Worm (Caenorhabditis elegans) whole organism, young adult: Measurements from ENCODE around the gene snb-7.

Experiments used
- B0336.3 ChIP-seq: fragments of 200-800 bp; sonication (Bioruptor generic); IDR thresholded peaks from 2 replicates; pipeline ENCODE4 v1.3.6; 2022; ENCODE audit warnings: missing genetic modification characterization, missing compliant biosample characterization
- F37B4.10 ChIP-seq: fragments of 200-800 bp; sonication (Bioruptor generic); IDR thresholded peaks from 2 replicates; pipeline ENCODE4 v1.3.6; 2022; ENCODE audit warnings: missing genetic modification characterization, missing compliant biosample characterization
- Y95B8A.8 ChIP-seq: fragments of 200-800 bp; sonication (Bioruptor generic); IDR thresholded peaks from 2 replicates; pipeline ENCODE4 v1.3.6; 2022; ENCODE audit warnings: missing genetic modification reagents, missing genetic modification characterization, missing compliant biosample characterization
- ama-1 ChIP-seq, 3 experiments: fragments of 150-350 bp in 1 of 3; sonication (generic microtip) in 2 of 3; optimal IDR thresholded peaks; 2 replicates each; lab custom pipeline; 2014 to 2018; ENCODE audit warnings: missing biosample characterization in 2 of 3, missing genetic modification characterization in 2 of 3, missing genetic modification reagents in 2 of 3
- dpl-1 ChIP-seq: fragments of 150-350 bp; optimal IDR thresholded peaks from 2 replicates; lab custom pipeline; 2014; ENCODE audit warnings: missing biosample characterization, missing genetic modification reagents, missing genetic modification characterization
- let-607 ChIP-seq, 2 experiments: fragments of 200-800 bp in 1 of 2; sonication (Bioruptor generic) in 1 of 2; sonication (generic microtip) in 1 of 2; optimal IDR thresholded peaks; 2 replicates each; lab custom pipeline; 2016 to 2018; ENCODE audit warnings: mild to moderate bottlenecking in 2 of 2, missing compliant biosample characterization in 2 of 2, missing genetic modification characterization in 2 of 2, moderate library complexity in 2 of 2, missing genotype in 1 of 2
- lir-1 ChIP-seq: fragments of 200-800 bp; sonication (Bioruptor generic); conservative IDR thresholded peaks from 2 replicates; pipeline ENCODE4 v1.3.6; 2022; ENCODE audit warnings: missing genetic modification reagents, missing genetic modification characterization, missing compliant biosample characterization
- lsy-27 ChIP-seq: sonication (generic microtip); optimal IDR thresholded peaks from 2 replicates; lab custom pipeline; 2017; ENCODE audit warnings: missing genetic modification characterization, mild to moderate bottlenecking, missing compliant biosample characterization, antibody characterized with exemption, missing genotype, borderline replicate concordance; ENCODE audit not compliant: insufficient read depth
- madf-6 ChIP-seq: fragments of 200-800 bp; sonication (Bioruptor generic); IDR thresholded peaks from 2 replicates; pipeline ENCODE4 v1.3.6; 2022; ENCODE audit warnings: missing genetic modification reagents, missing genetic modification characterization, missing compliant biosample characterization
- nfya-1 ChIP-seq: sonication (generic microtip); optimal IDR thresholded peaks from 2 replicates; lab custom pipeline; 2017; ENCODE audit warnings: antibody characterized with exemption, missing compliant biosample characterization, missing genetic modification characterization, borderline replicate concordance; ENCODE audit not compliant: insufficient read depth
- pbrm-1 ChIP-seq: fragments of 200-800 bp; sonication (Bioruptor generic); IDR thresholded peaks from 2 replicates; pipeline ENCODE4 v1.3.6; 2022; ENCODE audit warnings: missing genetic modification reagents, missing genetic modification characterization, missing compliant biosample characterization
- pha-4 ChIP-seq: fragments of 150-350 bp; sonication (generic microtip); optimal IDR thresholded peaks from 2 replicates; lab custom pipeline; 2014; ENCODE audit warnings: missing biosample characterization, missing genetic modification reagents, missing genetic modification characterization
- snpc-3.4 ChIP-seq: sonication (generic microtip); optimal IDR thresholded peaks from 2 replicates; lab custom pipeline; 2017; ENCODE audit warnings: missing genetic modification characterization, mild to moderate bottlenecking, missing compliant biosample characterization, antibody characterized with exemption, moderate library complexity, missing genotype, missing genetic modification reagents
- unc-62 ChIP-seq: fragments of 150-350 bp; optimal IDR thresholded peaks from 2 replicates; lab custom pipeline; 2014; ENCODE audit warnings: missing biosample characterization, missing genetic modification reagents, missing genetic modification characterization

DNA sequence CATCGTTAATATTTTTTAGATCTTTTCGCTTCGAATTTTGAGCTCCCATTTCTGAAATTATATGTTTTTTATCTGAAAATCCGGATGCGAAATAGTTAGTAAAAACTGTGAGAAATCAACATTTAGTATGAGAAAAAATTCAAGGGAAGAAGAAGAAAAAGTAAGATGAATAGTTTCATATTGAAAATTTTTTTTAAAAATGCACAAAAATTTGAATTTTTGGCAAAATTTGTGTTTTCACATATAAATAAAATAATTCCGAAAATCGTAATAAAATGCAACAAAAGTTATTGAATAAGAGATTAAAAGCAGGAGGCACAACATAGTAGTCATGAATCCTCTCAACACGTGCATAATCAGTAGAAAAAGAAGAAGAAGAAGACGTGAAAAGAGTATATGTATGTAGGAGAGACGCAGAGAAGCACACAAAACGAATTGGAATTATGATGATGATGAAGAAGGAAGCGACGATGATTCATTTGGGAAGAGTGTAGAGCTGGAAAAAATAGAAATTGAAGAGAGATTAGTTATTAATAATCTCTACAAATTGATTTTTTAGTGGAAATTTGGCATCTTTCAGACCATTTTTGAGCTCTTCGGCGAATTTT is 5.4 kb downstream of the snb-7 start, which contains the start of gene eak-7:
- no peak for TF ChIP-seq lsy-27 (tag; lab: Kevin White, UChicago)
- no peak for TF ChIP-seq pbrm-1
- TF ChIP-seq unc-62 (GFP tag; lab: Kevin White, UChicago), result no peak
- no peak for TF ChIP-seq dpl-1 (GFP tag; lab: Kevin White, UChicago)
- no peak for TF ChIP-seq nfya-1 (tag; lab: Kevin White, UChicago)
- TF ChIP-seq pha-4 (tag; lab: Kevin White, UChicago), result no peak
- TF ChIP-seq snpc-3.4 (tag; lab: Kevin White, UChicago), result no peak
- TF ChIP-seq F37B4.10 (GFP tag; lab: Robert Waterston, UW), result no peak
- TF ChIP-seq lir-1 (GFP tag; lab: Robert Waterston, UW), result no peak
- TF ChIP-seq ama-1 (optimal IDR thresholded peaks at IDR 0.05; lab: Kevin White, UChicago), result no peak
- TF ChIP-seq ama-1 (GFP tag; optimal IDR thresholded peaks at IDR 0.05; lab: Kevin White, UChicago), result no peak
- TF ChIP-seq Y95B8A.8 (GFP tag; lab: Robert Waterston, UW), result no peak
- no peak for TF ChIP-seq B0336.3
- TF ChIP-seq let-607 (tag; optimal IDR thresholded peaks at IDR 0.05; lab: Kevin White, UChicago), result no peak
- no peak for TF ChIP-seq madf-6
